Fruit fly (Drosophila melanogaster) whole organism, pupa: Measurements from ENCODE around the gene CG7551.

Source experiments
- CG12605 ChIP-seq: fragments of 200-800 bp; sonication (Bioruptor generic); IDR thresholded peaks from 2 replicates; pipeline ENCODE4 v1.3.6; 2022; ENCODE audit warnings: missing biosample characterization, missing genetic modification characterization
- CG13204 ChIP-seq: fragments of 200-800 bp; sonication (Bioruptor generic); optimal IDR thresholded peaks from 2 replicates; lab custom pipeline; 2018; ENCODE audit warnings: missing biosample characterization, mild to moderate bottlenecking, missing genetic modification characterization, moderate library complexity
- CG14655 ChIP-seq: fragments of 200-800 bp; sonication (Bioruptor generic); optimal IDR thresholded peaks from 3 replicates; lab custom pipeline; 2017; ENCODE audit warnings: mild to moderate bottlenecking, missing biosample characterization, missing genetic modification reagents, missing genetic modification characterization
- CG32121 ChIP-seq: fragments of 200-800 bp; sonication (Bioruptor generic); IDR thresholded peaks from 2 replicates; pipeline ENCODE4 v1.3.6; 2022; ENCODE audit warnings: missing biosample characterization, missing genetic modification characterization
- CG34367 ChIP-seq: fragments of 200-800 bp; sonication (Bioruptor generic); optimal IDR thresholded peaks from 2 replicates; lab custom pipeline; 2018; ENCODE audit warnings: missing biosample characterization, mild to moderate bottlenecking, missing genetic modification characterization
- CG8301 ChIP-seq: fragments of 200-800 bp; sonication (Bioruptor generic); optimal IDR thresholded peaks from 2 replicates; lab custom pipeline; 2018; ENCODE audit warnings: missing biosample characterization, mild to moderate bottlenecking, missing genetic modification characterization
- EcR ChIP-seq: fragments of 200-800 bp; sonication (Bioruptor generic); optimal IDR thresholded peaks from 3 replicates; lab custom pipeline; 2019; ENCODE audit warnings: missing biosample characterization, missing genetic modification characterization, mild to moderate bottlenecking, moderate library complexity, missing genetic modification reagents
- Ets98B ChIP-seq: fragments of 200-800 bp; sonication (Bioruptor generic); IDR thresholded peaks from 2 replicates; pipeline ENCODE4 v1.3.6; 2022; ENCODE audit warnings: missing biosample characterization, missing genetic modification characterization
- Pif1A ChIP-seq: fragments of 200-800 bp; sonication (Bioruptor generic); optimal IDR thresholded peaks from 3 replicates; lab custom pipeline; 2016; ENCODE audit warnings: missing biosample characterization, missing genetic modification characterization
- Pif1B ChIP-seq: fragments of 200-800 bp; sonication (Bioruptor generic); optimal IDR thresholded peaks from 3 replicates; lab custom pipeline; 2016; ENCODE audit warnings: missing biosample characterization, missing genetic modification characterization
- fd96Ca ChIP-seq: fragments of 200-800 bp; sonication (Bioruptor generic); IDR thresholded peaks from 3 replicates; pipeline ENCODE4 v1.3.6; 2022; ENCODE audit warnings: missing biosample characterization, missing genetic modification characterization
- gl ChIP-seq: fragments of 200-800 bp; sonication (Bioruptor generic); optimal IDR thresholded peaks from 2 replicates; lab custom pipeline; 2018; ENCODE audit warnings: missing biosample characterization, mild to moderate bottlenecking, missing genetic modification characterization

- TF ChIP-seq CG8301 (tag; lab: Kevin White, UChicago) (no peak), CG32121 (no peak), CG13204 (GFP tag; lab: Kevin White, UChicago) (no peak), CG12605 (GFP tag; lab: Robert Waterston, UW) (no peak), Ets98B (GFP tag; lab: Robert Waterston, UW) (no peak), fd96Ca (GFP tag; lab: Robert Waterston, UW) (no peak), Pif1A (GFP tag; lab: Kevin White, UChicago) (no peak), Pif1B (GFP tag; lab: Kevin White, UChicago) (no peak), CG34367 (no peak), CG14655 (GFP tag; lab: Kevin White, UChicago) (peak; percentile 21), EcR (GFP tag; lab: Kevin White, UChicago) (no peak), gl (no peak)
Observed at dm6 chr3L:11466985-11467384, 8.7 kb downstream of the CG7551 start.
